Fruit fly (Drosophila melanogaster): ENCODE results near the gene CG33796.

The CG33796 gene

DNA sequence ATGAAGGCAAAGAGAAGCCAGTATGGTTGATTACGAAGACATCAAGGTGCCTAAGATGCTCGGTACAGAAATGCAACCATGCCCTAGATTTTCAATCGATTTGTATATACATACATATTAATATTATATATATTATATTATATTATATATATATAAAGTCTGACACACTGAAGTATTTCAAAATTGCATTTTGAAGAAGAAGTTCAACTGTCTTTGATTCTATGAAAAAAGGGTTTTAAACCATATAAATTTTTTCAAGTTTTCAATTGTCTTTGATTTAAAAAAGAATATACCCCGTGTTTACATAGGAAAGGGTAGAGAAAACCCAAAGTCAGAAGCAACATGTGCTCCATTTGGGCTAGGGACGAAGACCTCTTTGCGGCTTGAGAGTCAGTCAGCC is 4.9 kb upstream of the CG33796 start:
- TF ChIP-seq insv (optimal IDR thresholded peaks at IDR 0.05) (no peak), h (optimal IDR thresholded peaks at IDR 0.05) (no peak), Myc (optimal IDR thresholded peaks at IDR 0.05) (no peak), ttk (optimal IDR thresholded peaks at IDR 0.05) (no peak), Sin3A (optimal IDR thresholded peaks at IDR 0.05) (no peak), psq (optimal IDR thresholded peaks at IDR 0.05) (no peak)

DNA sequence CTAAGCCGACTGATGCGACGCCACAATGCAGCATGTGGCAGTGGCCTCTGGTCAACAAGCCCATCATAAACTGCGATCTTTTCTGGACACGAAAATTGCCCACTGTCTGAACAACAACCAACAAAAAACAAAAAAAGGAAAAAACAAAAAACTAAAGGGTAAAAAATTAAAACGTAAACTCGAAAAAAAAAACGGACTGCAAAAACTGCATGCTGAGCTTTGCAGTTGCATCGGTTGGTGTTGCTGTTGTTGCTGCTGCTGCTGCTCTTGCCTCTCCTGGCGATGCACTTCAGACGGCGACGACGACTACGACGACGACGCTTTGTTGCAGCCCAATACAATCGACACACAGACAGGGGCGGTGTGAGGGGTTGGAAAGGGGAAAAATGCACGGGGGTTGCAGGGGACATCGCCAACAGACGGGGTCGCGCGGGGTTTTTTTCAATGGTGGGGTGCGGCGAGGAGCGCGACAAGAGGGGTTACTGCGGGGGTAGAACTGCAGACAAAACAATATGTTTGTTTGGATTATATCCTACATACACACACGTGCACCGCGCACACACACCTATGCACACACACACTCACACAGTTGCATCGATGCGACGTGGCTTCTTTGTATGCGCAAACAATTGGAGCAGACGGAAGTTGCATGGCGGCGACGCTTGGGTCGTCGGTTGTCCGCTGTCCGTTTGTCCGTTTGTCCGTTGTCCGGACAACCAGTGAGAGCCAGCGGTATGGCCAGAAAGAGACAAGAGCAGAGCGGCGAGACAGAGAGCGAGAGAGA is 4.1 kb upstream of the CG33796 start:
- TF ChIP-seq Myc (optimal IDR thresholded peaks at IDR 0.05): no peak
- no peak for TF ChIP-seq h (optimal IDR thresholded peaks at IDR 0.05)
- TF ChIP-seq insv (optimal IDR thresholded peaks at IDR 0.05): no peak
- no peak for TF ChIP-seq ttk (optimal IDR thresholded peaks at IDR 0.05)
- no peak for TF ChIP-seq psq (optimal IDR thresholded peaks at IDR 0.05)
- TF ChIP-seq Sin3A (optimal IDR thresholded peaks at IDR 0.05): no peak

DNA sequence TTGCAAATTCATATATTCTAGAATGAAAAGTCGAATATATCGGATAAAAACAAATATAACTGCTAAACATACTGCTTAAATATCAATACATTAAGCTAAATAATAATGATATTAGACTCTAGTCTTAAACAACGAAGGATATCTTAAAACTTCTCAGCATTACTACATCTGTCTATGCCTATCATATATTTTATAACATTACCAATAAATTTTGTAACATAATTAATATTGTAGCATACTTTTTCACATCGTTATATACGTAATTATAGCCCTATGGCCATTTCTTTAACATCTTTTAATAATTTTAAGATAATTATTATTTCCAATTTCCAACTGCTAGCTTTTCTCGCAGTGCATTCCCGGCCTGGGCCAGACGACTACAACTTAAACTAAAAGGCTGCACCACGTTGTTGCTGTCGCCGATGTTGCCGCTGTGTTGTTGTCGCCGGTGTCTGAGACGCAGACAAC is 2.9 kb upstream of the CG33796 start:
- TF ChIP-seq h (optimal IDR thresholded peaks at IDR 0.05): no peak
- no peak for TF ChIP-seq psq (optimal IDR thresholded peaks at IDR 0.05)
- TF ChIP-seq insv (optimal IDR thresholded peaks at IDR 0.05): no peak
- TF ChIP-seq Sin3A (optimal IDR thresholded peaks at IDR 0.05): no peak
- TF ChIP-seq Myc (optimal IDR thresholded peaks at IDR 0.05): no peak
- no peak for TF ChIP-seq ttk (optimal IDR thresholded peaks at IDR 0.05)

DNA sequence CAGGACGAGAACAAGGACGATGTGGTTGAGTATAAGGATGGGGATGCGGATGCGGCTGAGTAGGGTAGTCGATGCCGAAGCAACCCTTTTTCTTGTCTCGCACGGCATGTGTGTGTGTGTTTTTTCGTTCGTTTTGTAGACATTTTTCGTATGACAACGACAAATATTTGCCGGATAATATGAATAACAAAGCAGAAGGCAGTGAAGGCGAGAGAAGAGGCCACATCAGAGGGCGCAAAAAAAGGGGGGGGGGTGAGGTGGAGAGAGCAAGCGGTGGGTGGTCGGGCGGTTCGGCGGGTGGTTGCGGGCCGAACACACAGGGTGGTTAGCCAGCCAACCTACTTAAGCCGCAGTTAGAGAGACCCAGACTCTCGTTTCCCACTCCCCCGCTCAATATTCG is 2.5 kb upstream of the CG33796 start:
- TF ChIP-seq h (optimal IDR thresholded peaks at IDR 0.05): no peak
- TF ChIP-seq psq (optimal IDR thresholded peaks at IDR 0.05): no peak
- TF ChIP-seq insv (optimal IDR thresholded peaks at IDR 0.05): no peak
- no peak for TF ChIP-seq Myc (optimal IDR thresholded peaks at IDR 0.05)
- TF ChIP-seq Sin3A (optimal IDR thresholded peaks at IDR 0.05): no peak
- TF ChIP-seq ttk (optimal IDR thresholded peaks at IDR 0.05): no peak

DNA sequence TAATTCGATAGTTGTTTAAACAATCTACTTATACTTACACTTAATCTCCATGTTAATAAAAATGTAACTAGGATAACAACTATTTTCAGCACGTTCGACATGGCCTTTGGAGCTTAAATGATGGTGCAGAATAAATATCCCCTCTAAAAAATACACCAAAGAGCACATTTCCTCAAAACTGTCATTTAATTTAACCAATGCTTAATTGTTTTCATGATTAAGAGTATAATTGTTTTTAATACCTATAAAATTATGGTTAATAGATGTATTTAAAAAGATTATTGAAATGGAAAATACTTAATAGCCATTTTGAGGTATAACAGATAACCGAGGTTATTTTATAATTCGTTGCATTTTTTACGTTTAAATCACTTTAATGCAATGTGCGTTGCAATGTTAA is 1.4 kb upstream of the CG33796 start, which contains the start of gene CG33795:
TSS of gene CG33795 (minus strand) at position 101 of the 400 bp plus-strand sequence.
- no peak for TF ChIP-seq h (optimal IDR thresholded peaks at IDR 0.05)
- no peak for TF ChIP-seq psq (optimal IDR thresholded peaks at IDR 0.05)
- TF ChIP-seq Myc (optimal IDR thresholded peaks at IDR 0.05): no peak
- TF ChIP-seq Sin3A (optimal IDR thresholded peaks at IDR 0.05): no peak
- TF ChIP-seq ttk (optimal IDR thresholded peaks at IDR 0.05): no peak
- no peak for TF ChIP-seq insv (optimal IDR thresholded peaks at IDR 0.05)

DNA sequence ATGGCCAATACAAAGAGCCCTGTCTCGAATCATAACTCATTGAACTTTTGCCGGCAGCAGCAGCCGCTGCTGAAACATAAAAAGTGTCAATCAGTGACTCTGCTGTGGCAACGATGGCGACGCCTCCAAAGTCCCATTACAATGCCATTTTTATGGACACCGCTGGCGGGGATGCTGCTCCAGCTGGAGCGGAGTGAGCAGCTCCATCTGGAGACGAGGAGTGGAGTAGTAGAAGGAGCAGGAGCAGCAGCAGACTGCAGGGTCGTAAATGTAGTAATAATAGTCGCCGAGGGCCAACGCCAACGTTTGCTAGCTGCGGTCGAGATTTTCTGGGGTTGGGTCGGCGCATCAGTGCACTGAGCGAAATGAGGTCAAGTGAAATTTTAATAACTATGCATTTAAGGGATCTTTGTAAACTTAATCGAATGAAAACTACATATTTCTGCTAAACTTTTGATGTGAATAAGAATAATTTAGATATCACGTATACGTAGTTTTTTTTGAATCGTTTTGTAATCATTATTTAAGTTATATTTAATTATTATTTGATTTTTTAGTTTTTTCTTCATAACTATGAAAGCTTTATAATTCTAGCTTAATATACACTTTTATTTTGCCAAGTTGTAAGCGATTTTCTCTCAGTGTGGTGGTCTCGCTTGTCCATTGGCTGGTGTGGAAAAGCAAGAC is 1.3 kb downstream of the CG33796 start:
- TF ChIP-seq Myc (optimal IDR thresholded peaks at IDR 0.05): no peak
- no peak for TF ChIP-seq h (optimal IDR thresholded peaks at IDR 0.05)
- no peak for TF ChIP-seq Sin3A (optimal IDR thresholded peaks at IDR 0.05)
- TF ChIP-seq insv (optimal IDR thresholded peaks at IDR 0.05): no peak
- TF ChIP-seq ttk (optimal IDR thresholded peaks at IDR 0.05): no peak
- TF ChIP-seq psq (optimal IDR thresholded peaks at IDR 0.05): no peak

DNA sequence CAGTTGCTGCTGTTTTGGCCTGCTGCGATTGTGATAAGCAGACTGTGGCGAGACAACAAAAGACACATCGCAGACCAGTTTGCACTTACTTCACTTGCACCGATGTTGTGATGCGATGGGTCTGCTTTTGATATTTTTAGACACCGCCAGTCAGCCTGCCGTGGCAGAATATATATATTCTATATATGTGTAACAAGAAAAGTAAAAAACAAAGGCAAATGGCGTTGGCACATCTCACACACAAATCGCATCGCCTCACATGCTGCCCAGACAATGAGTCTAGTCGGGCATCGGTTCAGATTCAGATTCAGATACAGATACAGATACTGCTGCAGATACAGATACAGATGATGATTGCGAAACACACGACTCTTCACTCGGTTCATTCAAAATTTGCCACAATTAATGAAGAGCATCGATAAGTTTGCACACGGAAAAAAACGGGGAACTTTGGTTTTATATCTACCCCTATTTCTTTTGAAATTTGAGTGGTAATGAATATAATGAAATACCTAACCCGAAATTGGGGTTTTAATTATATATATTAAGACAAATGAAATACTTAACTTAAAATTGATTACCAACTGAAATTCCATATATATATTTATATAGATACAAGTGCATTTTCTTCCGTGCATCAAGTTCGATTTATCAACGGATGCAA is 2.1 kb downstream of the CG33796 start:
- no peak for TF ChIP-seq psq (optimal IDR thresholded peaks at IDR 0.05)
- no peak for TF ChIP-seq Myc (optimal IDR thresholded peaks at IDR 0.05)
- TF ChIP-seq ttk (optimal IDR thresholded peaks at IDR 0.05): no peak
- no peak for TF ChIP-seq Sin3A (optimal IDR thresholded peaks at IDR 0.05)
- TF ChIP-seq insv (optimal IDR thresholded peaks at IDR 0.05): no peak
- no peak for TF ChIP-seq h (optimal IDR thresholded peaks at IDR 0.05)

DNA sequence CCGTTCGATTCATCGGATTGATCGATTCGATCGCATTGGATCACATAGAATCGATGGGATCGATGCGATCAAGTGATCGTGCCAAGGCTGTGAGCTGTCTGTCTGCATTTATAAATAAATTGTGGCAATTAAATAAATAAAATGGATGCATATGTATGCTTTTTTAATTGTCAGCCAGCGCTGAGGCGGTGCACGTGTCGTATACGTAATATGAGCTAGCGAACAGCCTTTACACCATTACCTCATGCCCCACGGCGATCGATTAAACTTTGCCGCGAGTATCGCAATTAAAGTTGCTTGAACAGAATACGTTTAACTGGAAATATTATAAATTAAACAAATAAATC is 2.9 kb downstream of the CG33796 start:
- TF ChIP-seq insv (optimal IDR thresholded peaks at IDR 0.05) (no peak), h (optimal IDR thresholded peaks at IDR 0.05) (no peak), psq (optimal IDR thresholded peaks at IDR 0.05) (no peak), ttk (optimal IDR thresholded peaks at IDR 0.05) (no peak), Sin3A (optimal IDR thresholded peaks at IDR 0.05) (no peak), Myc (optimal IDR thresholded peaks at IDR 0.05) (no peak)

DNA sequence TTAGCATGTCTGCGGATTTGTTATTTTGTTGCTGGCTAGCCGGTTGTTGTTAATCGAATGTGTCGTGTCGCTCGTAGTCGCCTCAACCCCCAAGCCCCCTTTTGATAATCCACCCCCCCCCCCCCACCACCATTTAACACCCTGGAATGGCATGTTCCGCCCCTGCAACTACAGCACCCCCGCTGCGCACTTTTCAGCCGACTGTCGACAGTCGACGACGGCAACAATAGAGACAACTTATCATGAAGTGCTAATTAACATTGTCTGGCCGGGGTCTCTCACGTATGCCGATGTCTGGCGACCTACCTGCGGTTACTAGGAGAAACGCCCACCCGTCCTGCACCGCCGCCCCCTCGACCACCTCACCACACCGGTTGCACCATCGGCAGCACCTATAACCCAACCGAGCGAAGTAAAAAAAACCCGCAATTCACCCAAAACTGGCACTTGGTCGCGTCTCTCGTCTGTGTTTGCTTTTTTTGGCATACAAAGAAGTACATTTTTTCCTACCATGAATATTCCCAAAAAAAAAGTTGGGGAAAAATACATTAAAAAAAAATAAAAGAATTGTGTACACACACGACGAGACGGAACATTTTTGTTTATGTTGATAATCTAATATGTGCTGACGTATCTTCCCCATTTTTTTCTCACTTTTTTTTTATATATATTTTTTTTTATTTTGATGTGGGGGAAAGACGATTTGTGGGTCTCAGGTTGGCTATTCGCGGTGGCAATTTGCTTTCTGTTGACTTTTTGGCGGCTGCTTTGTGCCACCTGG is 3.5 kb downstream of the CG33796 start:
- TF ChIP-seq h (optimal IDR thresholded peaks at IDR 0.05): no peak
- TF ChIP-seq ttk (optimal IDR thresholded peaks at IDR 0.05): no peak
- no peak for TF ChIP-seq Myc (optimal IDR thresholded peaks at IDR 0.05)
- no peak for TF ChIP-seq psq (optimal IDR thresholded peaks at IDR 0.05)
- no peak for TF ChIP-seq insv (optimal IDR thresholded peaks at IDR 0.05)
- no peak for TF ChIP-seq Sin3A (optimal IDR thresholded peaks at IDR 0.05)

DNA sequence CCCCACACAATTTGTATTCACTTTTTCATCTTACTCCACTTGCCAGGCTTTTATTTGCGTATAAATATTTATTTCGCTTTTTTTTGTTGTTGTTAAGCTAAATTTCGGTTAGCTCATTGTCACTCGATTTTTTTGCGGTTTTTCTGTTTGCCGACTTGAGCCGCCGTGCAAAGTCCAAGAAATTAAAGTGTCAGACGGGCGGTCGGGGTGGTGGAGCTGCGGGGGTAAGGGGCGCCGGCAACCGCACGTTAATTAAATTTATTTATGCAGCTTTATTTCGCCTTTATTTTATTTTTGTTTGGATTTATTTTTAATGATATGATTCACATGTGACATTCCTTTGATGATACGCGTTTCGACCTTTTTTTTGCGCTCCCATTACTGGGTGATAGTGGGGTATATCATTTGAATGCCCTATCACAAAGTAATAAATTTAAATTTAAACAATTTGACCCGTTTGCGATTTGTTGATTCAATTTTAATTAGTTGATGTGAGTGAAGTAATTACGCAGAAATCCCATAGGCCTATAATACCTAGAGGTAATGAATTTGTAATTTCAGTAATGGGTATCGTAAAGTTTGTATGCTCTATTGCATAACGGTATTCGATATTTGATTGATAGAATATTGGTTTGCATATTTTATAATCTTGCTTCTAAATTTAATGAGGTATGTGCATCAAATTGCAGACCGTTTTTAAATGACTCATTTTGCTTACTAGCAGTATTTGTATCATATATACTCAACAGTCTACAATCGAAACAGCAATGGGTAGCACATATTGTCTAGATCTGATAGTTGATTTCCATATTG is 4.3 kb downstream of the CG33796 start:
- TF ChIP-seq psq (optimal IDR thresholded peaks at IDR 0.05) (no peak), h (optimal IDR thresholded peaks at IDR 0.05) (no peak)
